Fruit fly (Drosophila melanogaster) whole organism, prepupa: ENCODE results near the gene CG43400.

ENCODE experiments used
- CG10631 ChIP-seq: fragments of 200-800 bp; sonication (Bioruptor generic); optimal IDR thresholded peaks from 2 replicates; lab custom pipeline; 2016; ENCODE audit warnings: missing biosample characterization, missing genetic modification characterization
- CG32006 ChIP-seq: fragments of 200-800 bp; sonication (Bioruptor generic); optimal IDR thresholded peaks from 3 replicates; lab custom pipeline; 2017; ENCODE audit warnings: missing biosample characterization, mild to moderate bottlenecking, missing genetic modification characterization
- CG6276 ChIP-seq: fragments of 200-800 bp; sonication (Bioruptor generic); optimal IDR thresholded peaks from 2 replicates; lab custom pipeline; 2017; ENCODE audit warnings: missing biosample characterization, mild to moderate bottlenecking, missing genetic modification characterization
- Sox102F ChIP-seq: fragments of 200-800 bp; sonication (Bioruptor generic); optimal IDR thresholded peaks from 2 replicates; lab custom pipeline; 2016; ENCODE audit warnings: missing biosample characterization, mild to moderate bottlenecking, missing genetic modification characterization
- Sox14 ChIP-seq: fragments of 200-800 bp; sonication (Bioruptor generic); optimal IDR thresholded peaks from 3 replicates; lab custom pipeline; 2016; ENCODE audit warnings: missing biosample characterization, missing genetic modification characterization

dm6 chr2L:8478379-8478778 lies 12.2 kb upstream of the CG43400 start:
- TF ChIP-seq CG10631 (GFP tag; lab: Kevin White, UChicago) (no peak), CG32006 (GFP tag; lab: Kevin White, UChicago) (no peak), CG6276 (no peak), Sox102F (GFP tag; lab: Kevin White, UChicago) (no peak), Sox14 (GFP tag; lab: Kevin White, UChicago) (no peak)
